Worm (Caenorhabditis elegans): ENCODE results near the gene ztf-28.

Gene ztf-28

ce11 chrV:2053509-2053908 is 37.0 kb upstream of the ztf-28 start, which contains the start of gene comt-5:
Gene comt-5 (minus strand): TSS chrV:2053609.
- no peak for TF ChIP-seq F49E8.2 (tag; optimal IDR thresholded peaks at IDR 0.05; ENCODE audit: borderline replicate concordance)
- TF ChIP-seq daf-19 (GFP tag; conservative IDR thresholded peaks at IDR 0.05) = no peak
- TF ChIP-seq mxl-3 (GFP tag; optimal IDR thresholded peaks at IDR 0.05) = no peak
- no peak for TF ChIP-seq pqm-1 (tag; optimal IDR thresholded peaks at IDR 0.05)
- TF ChIP-seq ces-1 (GFP tag; optimal IDR thresholded peaks at IDR 0.05) = no peak
- no peak for TF ChIP-seq T20F7.1 (GFP tag; optimal IDR thresholded peaks at IDR 0.05)
- no peak for TF ChIP-seq tag-97 (GFP tag; IDR thresholded peaks at IDR 0.05)
- no peak for TF ChIP-seq zag-1 (tag; optimal IDR thresholded peaks at IDR 0.05)
- TF ChIP-seq nhr-102 (tag; optimal IDR thresholded peaks at IDR 0.05) = no peak
- no peak for TF ChIP-seq unc-62 (GFP tag; optimal IDR thresholded peaks at IDR 0.05 in 1 of 2)
- no peak for TF ChIP-seq unc-62 (tag; optimal IDR thresholded peaks at IDR 0.05)
- TF ChIP-seq jun-1 (tag; optimal IDR thresholded peaks at IDR 0.05) = no peak

- TF ChIP-seq dve-1 (tag; optimal IDR thresholded peaks at IDR 0.05; ENCODE audit: insufficient read depth) = peak; percentile 7
- peak; percentile 72 for TF ChIP-seq nhr-28 (tag; optimal IDR thresholded peaks at IDR 0.05)
- TF ChIP-seq egl-43 (GFP tag; IDR thresholded peaks at IDR 0.05) = no peak
- TF ChIP-seq nhr-76 (tag; optimal IDR thresholded peaks at IDR 0.05) = no peak
Observed at ce11 chrV:2054254-2054653, 36.2 kb upstream of the ztf-28 start.

- peak; percentile 70 for TF ChIP-seq nhr-28 (tag; optimal IDR thresholded peaks at IDR 0.05)
- no peak for TF ChIP-seq hlh-11 (tag; optimal IDR thresholded peaks at IDR 0.05)
- no peak for TF ChIP-seq F44E2.7 (GFP tag; IDR thresholded peaks at IDR 0.05)
- TF ChIP-seq daf-12 (tag; optimal IDR thresholded peaks at IDR 0.05) = no peak
- no peak for TF ChIP-seq unc-130 (GFP tag; optimal IDR thresholded peaks at IDR 0.05)
- no peak for TF ChIP-seq F49E8.2 (tag; optimal IDR thresholded peaks at IDR 0.05; ENCODE audit: borderline replicate concordance)
- TF ChIP-seq unc-39 (tag; optimal IDR thresholded peaks at IDR 0.05) = no peak
- TF ChIP-seq Y75B8A.6 (GFP tag; IDR thresholded peaks at IDR 0.05) = no peak
- TF ChIP-seq dve-1 (tag; optimal IDR thresholded peaks at IDR 0.05; ENCODE audit: insufficient read depth) = peak; percentile 18
- TF ChIP-seq skn-1 (tag; optimal IDR thresholded peaks at IDR 0.05) = no peak
- peak in 1 of 2 experiments; percentile 40 for TF ChIP-seq daf-16 (GFP tag; optimal IDR thresholded peaks at IDR 0.05)
- peak; percentile 45 for TF ChIP-seq daf-16 (tag; optimal IDR thresholded peaks at IDR 0.05)
- no peak for TF ChIP-seq ama-1 (optimal IDR thresholded peaks at IDR 0.05)
- no peak for TF ChIP-seq madf-5 (GFP tag; IDR thresholded peaks at IDR 0.05)
- TF ChIP-seq dmd-6 (GFP tag; IDR thresholded peaks at IDR 0.05) = peak; percentile 57; the same call in 1 of the 2 replicates
- no peak for TF ChIP-seq lin-39 (tag; optimal IDR thresholded peaks at IDR 0.05)
- no peak for TF ChIP-seq nhr-237 (tag; optimal IDR thresholded peaks at IDR 0.05)
- no peak for TF ChIP-seq cey-2 (tag; optimal IDR thresholded peaks at IDR 0.05; ENCODE audit: borderline replicate concordance, insufficient read depth)
- TF ChIP-seq hif-1 (tag; optimal IDR thresholded peaks at IDR 0.05) = peak in 1 of 2 experiments; percentile 1
- no peak for TF ChIP-seq snpc-1.2 (GFP tag; IDR thresholded peaks at IDR 0.05)
- TF ChIP-seq pqm-1 (tag; optimal IDR thresholded peaks at IDR 0.05) = peak; percentile 87
- no peak for TF ChIP-seq attf-4 (tag; optimal IDR thresholded peaks at IDR 0.05)
- TF ChIP-seq unc-62 (GFP tag; optimal IDR thresholded peaks at IDR 0.05 in 1 of 2) = no peak
- no peak for TF ChIP-seq unc-62 (tag; optimal IDR thresholded peaks at IDR 0.05)
- no peak for TF ChIP-seq ctbp-1 (GFP tag; IDR thresholded peaks at IDR 0.05)
- TF ChIP-seq fos-1 (tag; optimal IDR thresholded peaks at IDR 0.05) = no peak
- TF ChIP-seq ceh-28 (tag; optimal IDR thresholded peaks at IDR 0.05) = no peak
- no peak for TF ChIP-seq lin-29 (GFP tag; IDR thresholded peaks at IDR 0.05)
- TF ChIP-seq hlh-30 (tag; optimal IDR thresholded peaks at IDR 0.05; ENCODE audit: insufficient read depth) = no peak
- TF ChIP-seq ztf-7 (tag; optimal IDR thresholded peaks at IDR 0.05) = no peak
- TF ChIP-seq nhr-76 (tag; optimal IDR thresholded peaks at IDR 0.05) = no peak
- TF ChIP-seq sdz-12 (GFP tag; optimal IDR thresholded peaks at IDR 0.05) = no peak
- no peak for TF ChIP-seq egl-43 (GFP tag; IDR thresholded peaks at IDR 0.05)
- TF ChIP-seq F10B5.3 (tag; optimal IDR thresholded peaks at IDR 0.05) = no peak
- TF ChIP-seq zag-1 (tag; optimal IDR thresholded peaks at IDR 0.05) = no peak
- TF ChIP-seq hmg-1.1 (GFP tag; IDR thresholded peaks at IDR 0.05) = peak; percentile 29; the same call in 1 of the 2 replicates
- TF ChIP-seq nhr-6 (tag; optimal IDR thresholded peaks at IDR 0.05) = peak; percentile 8
- no peak for TF ChIP-seq ZK546.5 (tag; optimal IDR thresholded peaks at IDR 0.05)
- TF ChIP-seq saeg-2 (GFP tag; IDR thresholded peaks at IDR 0.05) = no peak
Observed at ce11 chrV:2055765-2056504, 34.5 kb upstream of the ztf-28 start.

All from whole organism, L4 larva.